Worm (Caenorhabditis elegans) whole organism, L3 larva: ENCODE measurements around the gene clp-6.

Experiments
- ceh-9 ChIP-seq: sonication (generic microtip); optimal IDR thresholded peaks from 2 replicates; lab custom pipeline; 2018; ENCODE audit warnings: missing biosample characterization, missing genetic modification characterization
- elt-3 ChIP-seq, 3 experiments: fragments of 150-350 bp in 1 of 3; sonication (generic microtip) in 2 of 3; optimal IDR thresholded peaks; 2 replicates in 2 of 3; 4 replicates in 1 of 3; lab custom pipeline; 2014 to 2017; ENCODE audit warnings: missing biosample characterization in 3 of 3, missing genetic modification characterization in 3 of 3
- nhr-237 ChIP-seq: fragments of 150-350 bp; optimal IDR thresholded peaks from 2 replicates; lab custom pipeline; 2014; ENCODE audit warnings: missing biosample characterization, missing genetic modification characterization
- nhr-43 ChIP-seq: sonication (generic microtip); optimal IDR thresholded peaks from 2 replicates; lab custom pipeline; 2016; ENCODE audit warnings: mild to moderate bottlenecking, missing genetic modification characterization, missing compliant biosample characterization; ENCODE audit not compliant: poor library complexity, severe bottlenecking

ce11 chrIV:1385915-1386314 is 48.9 kb downstream of the clp-6 start, which contains the start of gene nhr-41:
- TF ChIP-seq elt-3 (tag; optimal IDR thresholded peaks at IDR 0.05; lab: Kevin White, UChicago) (no peak), nhr-237 (tag; lab: Kevin White, UChicago) (no peak), ceh-9 (tag; lab: Kevin White, UChicago) (no peak), nhr-43 (no peak)
